Worm (Caenorhabditis elegans) whole organism, L2 larva: ENCODE data around the gene CC8.3.
A peak's percentile ranks its signal among the peaks of the same experiment; 100 is the strongest.

Experiments
- C34F6.9 ChIP-seq: fragments of 150-350 bp; optimal IDR thresholded peaks from 2 replicates; lab custom pipeline; 2014; ENCODE audit warnings: missing biosample characterization, missing genetic modification characterization
- F13H6.1 ChIP-seq: sonication (generic microtip); optimal IDR thresholded peaks from 2 replicates; lab custom pipeline; 2016; ENCODE audit warnings: missing genetic modification characterization, missing compliant biosample characterization
- R02D3.7 ChIP-seq: fragments of 150-350 bp; optimal IDR thresholded peaks from 2 replicates; lab custom pipeline; 2014; ENCODE audit warnings: missing biosample characterization, missing genetic modification characterization
- Y55F3AM.14 ChIP-seq: fragments of 200-800 bp; sonication (Bioruptor generic); optimal IDR thresholded peaks from 2 replicates; lab custom pipeline; 2018; ENCODE audit warnings: mild to moderate bottlenecking, missing genetic modification characterization, missing compliant biosample characterization
- ZK546.5 ChIP-seq: sonication (generic microtip); optimal IDR thresholded peaks from 2 replicates; lab custom pipeline; 2017; ENCODE audit warnings: missing biosample characterization, missing genetic modification characterization
- alr-1 ChIP-seq: fragments of 150-350 bp; optimal IDR thresholded peaks from 2 replicates; lab custom pipeline; 2014; ENCODE audit warnings: missing biosample characterization, missing genetic modification characterization
- ama-1 ChIP-seq: fragments of 150-350 bp; optimal IDR thresholded peaks from 2 replicates; lab custom pipeline; 2018; ENCODE audit warnings: inconsistent platforms
- blmp-1 ChIP-seq: sonication (generic microtip); optimal IDR thresholded peaks from 2 replicates; lab custom pipeline; 2017; ENCODE audit warnings: missing genetic modification characterization, mild to moderate bottlenecking, missing compliant biosample characterization, antibody characterized with exemption, moderate library complexity; ENCODE audit not compliant: insufficient read depth
- ceh-16 ChIP-seq: fragments of 150-350 bp; optimal IDR thresholded peaks from 2 replicates; lab custom pipeline; 2014; ENCODE audit warnings: missing biosample characterization, missing genetic modification characterization
- ceh-82 ChIP-seq: fragments of 150-350 bp; optimal IDR thresholded peaks from 2 replicates; lab custom pipeline; 2014; ENCODE audit warnings: missing biosample characterization, missing genetic modification characterization
- crh-2 ChIP-seq: sonication (generic microtip); optimal IDR thresholded peaks from 2 replicates; lab custom pipeline; 2017; ENCODE audit warnings: missing biosample characterization, missing genetic modification characterization
- dmd-4 ChIP-seq: sonication (generic microtip); optimal IDR thresholded peaks from 2 replicates; lab custom pipeline; 2017; ENCODE audit warnings: missing biosample characterization, missing genetic modification characterization
- egl-27 ChIP-seq: sonication (generic microtip); optimal IDR thresholded peaks from 3 replicates; lab custom pipeline; 2017; ENCODE audit warnings: missing biosample characterization, missing genetic modification reagents, missing genetic modification characterization
- elt-1 ChIP-seq: fragments of 150-350 bp; optimal IDR thresholded peaks from 2 replicates; lab custom pipeline; 2014; ENCODE audit warnings: missing biosample characterization, missing genetic modification characterization
- elt-3 ChIP-seq: sonication (generic microtip); optimal IDR thresholded peaks from 2 replicates; lab custom pipeline; 2017; ENCODE audit warnings: missing biosample characterization, missing genetic modification characterization
- fos-1 ChIP-seq: fragments of 150-350 bp; optimal IDR thresholded peaks from 2 replicates; lab custom pipeline; 2014; ENCODE audit warnings: missing biosample characterization, missing genetic modification characterization
- lin-11 ChIP-seq: fragments of 150-350 bp; sonication (generic microtip); optimal IDR thresholded peaks from 2 replicates; lab custom pipeline; 2014; ENCODE audit warnings: missing biosample characterization, missing genetic modification characterization, inconsistent platforms, mixed read lengths
- lin-13 ChIP-seq: fragments of 150-350 bp; optimal IDR thresholded peaks from 2 replicates; lab custom pipeline; 2014; ENCODE audit warnings: missing biosample characterization, missing genetic modification reagents, missing genetic modification characterization
- lsy-2 ChIP-seq, 2 experiments: fragments of 150-350 bp in 1 of 2; sonication (generic microtip) in 1 of 2; optimal IDR thresholded peaks; 2 replicates each; lab custom pipeline; 2014 to 2017; ENCODE audit warnings: missing biosample characterization in 2 of 2, missing genetic modification characterization in 2 of 2
- mab-5 ChIP-seq: fragments of 150-350 bp; optimal IDR thresholded peaks from 2 replicates; lab custom pipeline; 2014; ENCODE audit warnings: missing biosample characterization, missing genetic modification characterization
- mbf-1 ChIP-seq: sonication (generic microtip); optimal IDR thresholded peaks from 2 replicates; lab custom pipeline; 2017; ENCODE audit warnings: missing biosample characterization, missing genetic modification characterization
- mdl-1 ChIP-seq, 2 experiments: fragments of 150-350 bp in 1 of 2; sonication (generic microtip) in 1 of 2; optimal IDR thresholded peaks; 2 replicates each; lab custom pipeline; 2017; ENCODE audit warnings: missing biosample characterization in 2 of 2, missing genetic modification characterization in 2 of 2
- nhr-10 ChIP-seq: sonication (generic microtip); optimal IDR thresholded peaks from 2 replicates; lab custom pipeline; 2017; ENCODE audit warnings: missing biosample characterization, missing genetic modification characterization
- nhr-11 ChIP-seq: fragments of 150-350 bp; optimal IDR thresholded peaks from 2 replicates; lab custom pipeline; 2014; ENCODE audit warnings: missing biosample characterization, missing genetic modification characterization
- nhr-12 ChIP-seq: fragments of 150-350 bp; optimal IDR thresholded peaks from 2 replicates; lab custom pipeline; 2014; ENCODE audit warnings: missing biosample characterization, missing genetic modification characterization
- nhr-129 ChIP-seq: fragments of 150-350 bp; optimal IDR thresholded peaks from 2 replicates; lab custom pipeline; 2014; ENCODE audit warnings: missing biosample characterization, missing genetic modification characterization
- nhr-21 ChIP-seq: fragments of 150-350 bp; optimal IDR thresholded peaks from 2 replicates; lab custom pipeline; 2014; ENCODE audit warnings: missing biosample characterization, missing genetic modification characterization
- nhr-23 ChIP-seq: fragments of 150-350 bp; optimal IDR thresholded peaks from 2 replicates; lab custom pipeline; 2014; ENCODE audit warnings: missing biosample characterization, missing genetic modification reagents, missing genetic modification characterization
- nhr-237 ChIP-seq: fragments of 150-350 bp; optimal IDR thresholded peaks from 2 replicates; lab custom pipeline; 2014; ENCODE audit warnings: missing biosample characterization, missing genetic modification characterization
- nhr-25 ChIP-seq: fragments of 150-350 bp; sonication (generic microtip); optimal IDR thresholded peaks from 3 replicates; lab custom pipeline; 2014; ENCODE audit warnings: missing biosample characterization, missing genetic modification characterization
- nhr-6 ChIP-seq: fragments of 150-350 bp; optimal IDR thresholded peaks from 2 replicates; lab custom pipeline; 2014; ENCODE audit warnings: missing biosample characterization, missing genetic modification characterization
- nhr-77 ChIP-seq: fragments of 150-350 bp; optimal IDR thresholded peaks from 2 replicates; lab custom pipeline; 2014; ENCODE audit warnings: missing biosample characterization, missing genetic modification characterization
- peb-1 ChIP-seq: fragments of 150-350 bp; optimal IDR thresholded peaks from 2 replicates; lab custom pipeline; 2014; ENCODE audit warnings: missing biosample characterization, missing genetic modification characterization
- sma-3 ChIP-seq: sonication (generic microtip); optimal IDR thresholded peaks from 2 replicates; lab custom pipeline; 2016; ENCODE audit warnings: missing genetic modification reagents, missing genetic modification characterization, missing compliant biosample characterization
- sma-9 ChIP-seq, 2 experiments: fragments of 150-350 bp in 1 of 2; sonication (generic microtip) in 1 of 2; optimal IDR thresholded peaks; 2 replicates each; lab custom pipeline; 2014 to 2016; ENCODE audit warnings: missing genetic modification characterization in 2 of 2, mild to moderate bottlenecking in 1 of 2, missing biosample characterization in 1 of 2, missing compliant biosample characterization in 1 of 2, missing genetic modification reagents in 1 of 2, moderate library complexity in 1 of 2
- snpc-4 ChIP-seq: fragments of 150-350 bp; optimal IDR thresholded peaks from 2 replicates; lab custom pipeline; 2014; ENCODE audit warnings: missing biosample characterization, missing genetic modification characterization
- unc-39 ChIP-seq: fragments of 150-350 bp; optimal IDR thresholded peaks from 2 replicates; lab custom pipeline; 2014; ENCODE audit warnings: missing biosample characterization, missing genetic modification characterization
- unc-55 ChIP-seq: fragments of 150-350 bp; sonication (generic microtip); optimal IDR thresholded peaks from 3 replicates; lab custom pipeline; 2014; ENCODE audit warnings: missing biosample characterization, missing genetic modification reagents, missing genetic modification characterization
- zag-1 ChIP-seq: fragments of 150-350 bp; optimal IDR thresholded peaks from 2 replicates; lab custom pipeline; 2014; ENCODE audit warnings: missing biosample characterization, missing genetic modification characterization
- ztf-1 ChIP-seq: fragments of 200-800 bp; sonication (Bioruptor generic); conservative IDR thresholded peaks from 2 replicates; pipeline ENCODE4 v1.3.6; 2022; ENCODE audit warnings: missing genetic modification characterization, missing compliant biosample characterization
- ztf-11 ChIP-seq: sonication (generic microtip); optimal IDR thresholded peaks from 2 replicates; lab custom pipeline; 2017; ENCODE audit warnings: missing biosample characterization, missing genetic modification characterization
- ztf-4 ChIP-seq: fragments of 150-350 bp; optimal IDR thresholded peaks from 2 replicates; lab custom pipeline; 2014; ENCODE audit warnings: missing biosample characterization, missing genetic modification characterization

The CC8.3 gene

ce11 chrIV:3661117-3661634 is 19.1 kb upstream of the CC8.3 start:
- TF ChIP-seq ztf-11 (tag; lab: Kevin White, UChicago) (no peak), nhr-21 (tag; lab: Kevin White, UChicago) (no peak), nhr-6 (tag; lab: Kevin White, UChicago) (no peak), nhr-129 (tag; lab: Kevin White, UChicago) (no peak), F13H6.1 (no peak), mbf-1 (tag; lab: Kevin White, UChicago) (no peak), ceh-82 (tag; lab: Kevin White, UChicago) (no peak), dmd-4 (tag; lab: Kevin White, UChicago) (no peak), ZK546.5 (tag; lab: Kevin White, UChicago) (no peak), nhr-11 (tag; lab: Kevin White, UChicago) (no peak), R02D3.7 (tag; lab: Kevin White, UChicago) (no peak), ceh-16 (no peak), snpc-4 (tag; lab: Kevin White, UChicago) (no peak), lin-13 (no peak), egl-27 (tag; lab: Kevin White, UChicago) (no peak), blmp-1 (tag; lab: Kevin White, UChicago) (no peak), sma-9 (GFP tag; optimal IDR thresholded peaks at IDR 0.05; lab: Kevin White, UChicago) (no peak), sma-9 (tag; optimal IDR thresholded peaks at IDR 0.05; lab: Kevin White, UChicago) (no peak), unc-39 (no peak), nhr-25 (tag; lab: Kevin White, UChicago) (no peak), lin-11 (no peak)

DNA sequence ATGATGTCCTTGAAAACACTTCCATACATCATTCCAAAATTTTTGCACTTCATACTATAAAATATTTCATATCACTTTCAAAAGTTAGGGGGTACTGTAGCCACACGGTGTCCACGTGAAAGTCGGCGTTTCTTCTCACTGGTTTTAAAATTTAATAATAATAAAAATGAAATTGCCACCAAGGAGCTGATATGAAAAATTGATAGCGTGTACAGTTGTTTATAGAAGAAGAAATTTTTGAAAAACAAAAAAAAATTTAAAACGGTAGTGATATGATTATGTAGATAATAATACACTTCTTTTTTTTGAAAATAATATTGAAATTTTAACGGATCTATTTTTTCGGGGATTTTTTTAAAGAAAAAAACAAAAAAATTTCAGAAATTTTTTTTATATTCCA is 17.9 kb upstream of the CC8.3 start:
- no peak for TF ChIP-seq snpc-4 (tag; lab: Kevin White, UChicago)
- TF ChIP-seq nhr-6 (tag; lab: Kevin White, UChicago): no peak
- TF ChIP-seq nhr-23: no peak
- TF ChIP-seq nhr-237 (tag; lab: Kevin White, UChicago): no peak
- TF ChIP-seq elt-1 (tag; lab: Kevin White, UChicago): no peak
- TF ChIP-seq sma-3 (GFP tag; lab: Kevin White, UChicago): no peak
- TF ChIP-seq nhr-77: no peak

DNA sequence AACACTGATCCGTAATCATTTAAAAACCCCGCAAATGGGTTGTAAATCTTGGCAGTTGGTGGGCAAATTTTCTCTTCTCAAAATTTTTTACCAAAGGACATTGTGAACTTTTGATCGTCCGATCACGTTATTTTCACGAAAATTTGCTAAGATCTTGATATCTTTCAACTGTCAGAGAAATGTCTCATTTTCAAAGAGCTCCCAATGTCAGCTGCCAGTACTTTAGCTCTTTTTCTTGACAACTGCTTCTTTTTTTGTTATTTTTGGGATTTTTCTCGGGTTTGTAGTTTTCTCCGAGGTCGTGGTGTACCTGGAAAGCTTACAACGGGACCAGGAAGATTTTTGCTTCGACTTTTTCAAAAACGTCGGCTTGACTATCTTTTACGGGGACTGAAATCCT is 13.8 kb upstream of the CC8.3 start:
- peak; percentile 47 for TF ChIP-seq F13H6.1
- peak; percentile 19 for TF ChIP-seq nhr-129 (tag; lab: Kevin White, UChicago)
- TF ChIP-seq nhr-21 (tag; lab: Kevin White, UChicago): no peak
- TF ChIP-seq ztf-1 (GFP tag; lab: Robert Waterston, UW): no peak
- peak in 1 of 2 experiments; percentile 40 for TF ChIP-seq lsy-2 (tag; optimal IDR thresholded peaks at IDR 0.05; lab: Kevin White, UChicago)

- TF ChIP-seq zag-1 (no peak), F13H6.1 (peak; percentile 46)
Observed at ce11 chrIV:3654823-3655222, 12.7 kb upstream of the CC8.3 start.

DNA sequence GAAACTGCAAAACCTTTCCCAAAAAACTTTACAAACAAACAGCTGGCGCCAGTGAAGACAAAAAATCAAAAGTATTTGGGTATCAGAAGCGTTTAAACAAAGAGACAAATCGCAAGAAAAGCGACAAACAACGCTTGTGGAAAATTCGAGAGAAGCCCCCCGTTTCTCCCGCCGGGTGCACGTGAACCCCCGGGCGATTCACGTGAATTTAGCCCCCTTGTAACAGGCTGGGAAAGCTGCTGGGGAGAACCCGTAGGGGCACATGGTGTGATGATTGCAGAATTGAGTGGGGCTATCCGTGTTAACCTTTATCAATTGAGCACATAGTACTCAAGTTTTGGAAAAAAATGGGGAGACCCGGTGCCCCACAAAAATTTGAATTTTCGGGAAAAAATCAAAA is 12.1 kb upstream of the CC8.3 start:
- TF ChIP-seq alr-1 (tag; lab: Kevin White, UChicago): no peak
- TF ChIP-seq fos-1 (tag; lab: Kevin White, UChicago): peak; percentile 22
- no peak for TF ChIP-seq ceh-16
- TF ChIP-seq nhr-11 (tag; lab: Kevin White, UChicago): no peak
- no peak for TF ChIP-seq ama-1 (lab: Kevin White, UChicago)
- peak; percentile 64 for TF ChIP-seq nhr-25 (tag; lab: Kevin White, UChicago)
- no peak for TF ChIP-seq nhr-237 (tag; lab: Kevin White, UChicago)
- TF ChIP-seq lsy-2 (tag; optimal IDR thresholded peaks at IDR 0.05; lab: Kevin White, UChicago): peak in 1 of 2 experiments; percentile 47
- no peak for TF ChIP-seq mbf-1 (tag; lab: Kevin White, UChicago)
- TF ChIP-seq egl-27 (tag; lab: Kevin White, UChicago): peak; percentile 69
- TF ChIP-seq elt-1 (tag; lab: Kevin White, UChicago): no peak
- TF ChIP-seq crh-2 (tag; lab: Kevin White, UChicago): peak; percentile 14
- TF ChIP-seq elt-3: no peak
- no peak for TF ChIP-seq nhr-23
- peak; percentile 7 for TF ChIP-seq blmp-1 (tag; lab: Kevin White, UChicago)
- no peak for TF ChIP-seq peb-1 (tag; lab: Kevin White, UChicago)
- TF ChIP-seq nhr-21 (tag; lab: Kevin White, UChicago): peak; percentile 62
- no peak for TF ChIP-seq ztf-11 (tag; lab: Kevin White, UChicago)
- no peak for TF ChIP-seq nhr-6 (tag; lab: Kevin White, UChicago)
- peak; percentile 48 to 71 for TF ChIP-seq mdl-1 (tag; optimal IDR thresholded peaks at IDR 0.05; lab: Kevin White, UChicago)
- no peak for TF ChIP-seq unc-55
- no peak for TF ChIP-seq ZK546.5 (tag; lab: Kevin White, UChicago)
- no peak for TF ChIP-seq ztf-4 (tag; lab: Kevin White, UChicago)
- TF ChIP-seq Y55F3AM.14 (GFP tag; lab: Kevin White, UChicago): peak; percentile 36
- TF ChIP-seq zag-1: no peak
- TF ChIP-seq mab-5 (tag; lab: Kevin White, UChicago): peak; percentile 38
- TF ChIP-seq nhr-10: no peak
- no peak for TF ChIP-seq unc-39
- no peak for TF ChIP-seq ztf-1 (GFP tag; lab: Robert Waterston, UW)
- TF ChIP-seq nhr-12: no peak
- no peak for TF ChIP-seq dmd-4 (tag; lab: Kevin White, UChicago)
- TF ChIP-seq ceh-82 (tag; lab: Kevin White, UChicago): no peak
- TF ChIP-seq C34F6.9 (tag; lab: Kevin White, UChicago): peak; percentile 16
- peak; percentile 72 for TF ChIP-seq nhr-129 (tag; lab: Kevin White, UChicago)
- no peak for TF ChIP-seq lin-13
